Fruit fly (Drosophila melanogaster) whole organism, embryonic: ENCODE results near the gene Patr-1.

Experiments
- BtbVII ChIP-seq: fragments of 200-800 bp; sonication (Bioruptor generic); optimal IDR thresholded peaks from 3 replicates; lab custom pipeline; 2017; ENCODE audit warnings: missing biosample characterization, mild to moderate bottlenecking, missing genetic modification characterization
- CG10321 ChIP-seq: fragments of 200-800 bp; sonication (Bioruptor generic); IDR thresholded peaks from 2 replicates; pipeline ENCODE4 v1.3.6; 2022; ENCODE audit warnings: missing biosample characterization, missing genetic modification characterization
- CG10979 ChIP-seq: fragments of 200-800 bp; sonication (Bioruptor generic); optimal IDR thresholded peaks from 2 replicates; lab custom pipeline; 2018; ENCODE audit warnings: missing biosample characterization, mild to moderate bottlenecking, missing genetic modification characterization, moderate library complexity
- CG12071 ChIP-seq: fragments of 200-800 bp; sonication (Bioruptor generic); optimal IDR thresholded peaks from 3 replicates; lab custom pipeline; 2018; ENCODE audit warnings: missing biosample characterization, mild to moderate bottlenecking, missing genetic modification characterization
- CG12155 ChIP-seq: fragments of 200-800 bp; sonication (Bioruptor generic); optimal IDR thresholded peaks from 3 replicates; lab custom pipeline; 2016; ENCODE audit warnings: missing biosample characterization, missing genetic modification characterization
- CG1529 ChIP-seq: fragments of 200-800 bp; sonication (Bioruptor generic); optimal IDR thresholded peaks from 3 replicates; lab custom pipeline; 2018; ENCODE audit warnings: missing biosample characterization, missing genetic modification characterization
- CG15696 ChIP-seq: fragments of 200-800 bp; sonication (Bioruptor generic); optimal IDR thresholded peaks from 2 replicates; lab custom pipeline; 2019; ENCODE audit warnings: missing biosample characterization, mild to moderate bottlenecking, missing genetic modification characterization, moderate library complexity
- CG1602 ChIP-seq: fragments of 200-800 bp; sonication (Bioruptor generic); optimal IDR thresholded peaks from 3 replicates; lab custom pipeline; 2016; ENCODE audit warnings: missing biosample characterization, missing genetic modification characterization
- CG16813 ChIP-seq: fragments of 200-800 bp; sonication (Bioruptor generic); IDR thresholded peaks from 3 replicates; pipeline ENCODE4 v1.3.6; 2022; ENCODE audit warnings: missing biosample characterization, missing genetic modification characterization; ENCODE audit not compliant: partially characterized antibody
- CG17912 ChIP-seq: fragments of 200-800 bp; sonication (Bioruptor generic); optimal IDR thresholded peaks from 2 replicates; lab custom pipeline; 2018; ENCODE audit warnings: missing biosample characterization, mild to moderate bottlenecking, missing genetic modification characterization
- CG18599 ChIP-seq: fragments of 200-800 bp; sonication (Bioruptor generic); optimal IDR thresholded peaks from 3 replicates; lab custom pipeline; 2017; ENCODE audit warnings: missing biosample characterization, missing genetic modification characterization, mild to moderate bottlenecking, moderate library complexity, missing genetic modification reagents
- CG2678 ChIP-seq: fragments of 200-800 bp; sonication (Bioruptor generic); optimal IDR thresholded peaks from 3 replicates; lab custom pipeline; 2019; ENCODE audit warnings: missing biosample characterization, mild to moderate bottlenecking, missing genetic modification characterization, moderate library complexity
- CG33213 ChIP-seq: fragments of 200-800 bp; sonication (Bioruptor generic); optimal IDR thresholded peaks from 3 replicates; lab custom pipeline; 2016; ENCODE audit warnings: missing biosample characterization, missing genetic modification characterization
- CG3407 ChIP-seq: fragments of 200-800 bp; sonication (Bioruptor generic); optimal IDR thresholded peaks from 2 replicates; lab custom pipeline; 2018; ENCODE audit warnings: missing biosample characterization, mild to moderate bottlenecking, missing genetic modification characterization
- CG34224 ChIP-seq: fragments of 200-800 bp; sonication (Bioruptor generic); IDR thresholded peaks from 3 replicates; pipeline ENCODE4 v1.3.6; 2022; ENCODE audit warnings: missing biosample characterization, missing genetic modification characterization; ENCODE audit not compliant: partially characterized antibody
- CG6689 ChIP-seq: fragments of 200-800 bp; sonication (Bioruptor generic); IDR thresholded peaks from 2 replicates; pipeline ENCODE4 v1.3.6; 2022; ENCODE audit warnings: missing biosample characterization, missing genetic modification characterization
- CG7271 ChIP-seq: fragments of 200-800 bp; sonication (Bioruptor generic); optimal IDR thresholded peaks from 2 replicates; lab custom pipeline; 2018; ENCODE audit warnings: missing biosample characterization, mild to moderate bottlenecking, missing genetic modification characterization, moderate library complexity
- CG7556 ChIP-seq: fragments of 200-800 bp; sonication (Bioruptor generic); optimal IDR thresholded peaks from 2 replicates; lab custom pipeline; 2017; ENCODE audit warnings: missing biosample characterization, mild to moderate bottlenecking, missing genetic modification characterization
- CG8281 ChIP-seq: fragments of 200-800 bp; sonication (Bioruptor generic); optimal IDR thresholded peaks from 2 replicates; lab custom pipeline; 2018; ENCODE audit warnings: missing biosample characterization, mild to moderate bottlenecking, missing genetic modification characterization, moderate library complexity
- CG8388 ChIP-seq: fragments of 200-800 bp; sonication (Bioruptor generic); optimal IDR thresholded peaks from 2 replicates; lab custom pipeline; 2019; ENCODE audit warnings: missing biosample characterization, mild to moderate bottlenecking, missing genetic modification characterization, moderate library complexity
- CG9609 ChIP-seq: fragments of 200-800 bp; sonication (Bioruptor generic); optimal IDR thresholded peaks from 3 replicates; lab custom pipeline; 2016; ENCODE audit warnings: missing biosample characterization, missing genetic modification characterization
- CG9727 ChIP-seq: fragments of 200-800 bp; sonication (Bioruptor generic); optimal IDR thresholded peaks from 3 replicates; lab custom pipeline; 2017; ENCODE audit warnings: missing biosample characterization, mild to moderate bottlenecking, missing genetic modification characterization
- CG9932 ChIP-seq: fragments of 200-800 bp; sonication (Bioruptor generic); IDR thresholded peaks from 2 replicates; pipeline ENCODE4 v1.3.6; 2022; ENCODE audit warnings: missing biosample characterization, missing genetic modification characterization
- Dad ChIP-seq: fragments of 200-800 bp; sonication (Bioruptor generic); optimal IDR thresholded peaks from 3 replicates; lab custom pipeline; 2016; ENCODE audit warnings: missing biosample characterization, missing genetic modification characterization
- Dll ChIP-seq: fragments of 200-800 bp; sonication (Bioruptor generic); IDR thresholded peaks from 4 replicates; pipeline ENCODE4 v1.3.6; 2022; ENCODE audit warnings: missing biosample characterization, missing genetic modification characterization; ENCODE audit not compliant: partially characterized antibody
- Eip74EF ChIP-seq, 2 experiments: fragments of 200-800 bp in 1 of 2; fragments of >200 bp in 1 of 2; sonication (Bioruptor generic) in 1 of 2; optimal IDR thresholded peaks; 2 replicates each; lab custom pipeline; 2017 to 2019; ENCODE audit warnings: missing biosample characterization in 2 of 2, missing genetic modification characterization in 2 of 2, mild to moderate bottlenecking in 1 of 2, moderate library complexity in 1 of 2
- Hr3 ChIP-seq: fragments of 200-800 bp; sonication (Bioruptor generic); optimal IDR thresholded peaks from 3 replicates; lab custom pipeline; 2016; ENCODE audit warnings: missing biosample characterization, missing genetic modification characterization
- Hr78 ChIP-seq, 2 experiments: fragments of 200-800 bp in 1 of 2; fragments of >200 bp in 1 of 2; sonication (Bioruptor generic) in 1 of 2; optimal IDR thresholded peaks; 2 replicates each; lab custom pipeline; 2017 to 2019; ENCODE audit warnings: missing biosample characterization in 2 of 2, missing genetic modification characterization in 2 of 2, mild to moderate bottlenecking in 1 of 2, moderate library complexity in 1 of 2
- Jarid2 ChIP-seq: fragments of 200-800 bp; sonication (Bioruptor generic); optimal IDR thresholded peaks from 3 replicates; lab custom pipeline; 2017; ENCODE audit warnings: mild to moderate bottlenecking, missing biosample characterization, missing genetic modification reagents, missing genetic modification characterization
- Med ChIP-seq: fragments of 200-800 bp; sonication (Bioruptor generic); peaks from one replicate; lab custom pipeline; 2016; ENCODE audit warnings: missing biosample characterization, missing genetic modification characterization, mild to moderate bottlenecking, inconsistent platforms, moderate library complexity
- PHDP ChIP-seq: fragments of 200-800 bp; sonication (Bioruptor generic); optimal IDR thresholded peaks from 3 replicates; lab custom pipeline; 2018; ENCODE audit warnings: missing biosample characterization, mild to moderate bottlenecking, missing genetic modification characterization, moderate library complexity
- Sry-δ ChIP-seq: fragments of 200-800 bp; sonication (Bioruptor generic); optimal IDR thresholded peaks from 2 replicates; lab custom pipeline; 2016; ENCODE audit warnings: missing biosample characterization, missing genetic modification characterization
- Ssrp ChIP-seq: fragments of 200-800 bp; sonication (Bioruptor generic); optimal IDR thresholded peaks from 2 replicates; lab custom pipeline; 2018; ENCODE audit warnings: missing biosample characterization, mild to moderate bottlenecking, missing genetic modification characterization, moderate library complexity
- bcd ChIP-seq: fragments of 200-800 bp; sonication (Bioruptor generic); optimal IDR thresholded peaks from 2 replicates; lab custom pipeline; 2017; ENCODE audit warnings: missing biosample characterization, mild to moderate bottlenecking, missing genetic modification characterization
- chif ChIP-seq, 2 experiments: fragments of 200-800 bp; sonication (Bioruptor generic); optimal IDR thresholded peaks; 3 replicates each; lab custom pipeline; 2016; ENCODE audit warnings: missing biosample characterization in 2 of 2, missing genetic modification characterization in 2 of 2
- dimm ChIP-seq: fragments of 200-800 bp; sonication (Bioruptor generic); IDR thresholded peaks from 2 replicates; pipeline ENCODE4 v1.3.6; 2022; ENCODE audit warnings: missing biosample characterization, missing genetic modification characterization
- emc ChIP-seq: fragments of 200-800 bp; sonication (Bioruptor generic); optimal IDR thresholded peaks from 2 replicates; lab custom pipeline; 2016; ENCODE audit warnings: missing biosample characterization, missing genetic modification characterization
- ewg ChIP-seq: fragments of 200-800 bp; sonication (Bioruptor generic); optimal IDR thresholded peaks from 3 replicates; lab custom pipeline; 2017; ENCODE audit warnings: mild to moderate bottlenecking, missing biosample characterization, missing genetic modification reagents, missing genetic modification characterization
- ftz-f1 ChIP-seq: fragments of 200-800 bp; sonication (Bioruptor generic); optimal IDR thresholded peaks from 2 replicates; lab custom pipeline; 2016; ENCODE audit warnings: missing biosample characterization, missing genetic modification characterization
- lmd ChIP-seq: fragments of 200-800 bp; sonication (Bioruptor generic); IDR thresholded peaks from 2 replicates; pipeline ENCODE4 v1.3.6; 2022; ENCODE audit warnings: missing biosample characterization, missing genetic modification characterization
- pho ChIP-seq: fragments of 200-800 bp; sonication (Bioruptor generic); optimal IDR thresholded peaks from 2 replicates; lab custom pipeline; 2016; ENCODE audit warnings: missing biosample characterization, missing genetic modification characterization
- pita ChIP-seq: fragments of 200-800 bp; sonication (Bioruptor generic); optimal IDR thresholded peaks from 2 replicates; lab custom pipeline; 2017; ENCODE audit warnings: missing biosample characterization, mild to moderate bottlenecking, missing genetic modification characterization
- pum ChIP-seq: fragments of 200-800 bp; sonication (Bioruptor generic); optimal IDR thresholded peaks from 2 replicates; lab custom pipeline; 2016; ENCODE audit warnings: missing biosample characterization, missing genetic modification characterization
- row ChIP-seq: fragments of 200-800 bp; sonication (Bioruptor generic); IDR thresholded peaks from 3 replicates; pipeline ENCODE4 v1.3.6; 2022; ENCODE audit warnings: missing biosample characterization, missing genetic modification characterization
- sob ChIP-seq: fragments of 200-800 bp; sonication (Bioruptor generic); IDR thresholded peaks from 2 replicates; pipeline ENCODE4 v1.3.6; 2022; ENCODE audit warnings: missing biosample characterization, missing genetic modification characterization
- sug ChIP-seq: fragments of 200-800 bp; optimal IDR thresholded peaks from 2 replicates; lab custom pipeline; 2019; ENCODE audit warnings: missing biosample characterization, mild to moderate bottlenecking, missing genetic modification characterization, moderate library complexity
- trem ChIP-seq: fragments of 200-800 bp; optimal IDR thresholded peaks from 3 replicates; lab custom pipeline; 2019; ENCODE audit warnings: missing biosample characterization, mild to moderate bottlenecking, missing genetic modification characterization, moderate library complexity
- unpg ChIP-seq: fragments of 200-800 bp; sonication (Bioruptor generic); optimal IDR thresholded peaks from 3 replicates; lab custom pipeline; 2018; ENCODE audit warnings: missing biosample characterization, mild to moderate bottlenecking, missing genetic modification characterization, moderate library complexity
- vfl ChIP-seq: fragments of 200-800 bp; sonication (Bioruptor generic); optimal IDR thresholded peaks from 2 replicates; lab custom pipeline; 2016; ENCODE audit warnings: missing biosample characterization, missing genetic modification characterization
- zf30C ChIP-seq: fragments of 200-800 bp; sonication (Bioruptor generic); optimal IDR thresholded peaks from 3 replicates; lab custom pipeline; 2018; ENCODE audit warnings: missing biosample characterization, mild to moderate bottlenecking, missing genetic modification characterization

The Patr-1 gene

DNA sequence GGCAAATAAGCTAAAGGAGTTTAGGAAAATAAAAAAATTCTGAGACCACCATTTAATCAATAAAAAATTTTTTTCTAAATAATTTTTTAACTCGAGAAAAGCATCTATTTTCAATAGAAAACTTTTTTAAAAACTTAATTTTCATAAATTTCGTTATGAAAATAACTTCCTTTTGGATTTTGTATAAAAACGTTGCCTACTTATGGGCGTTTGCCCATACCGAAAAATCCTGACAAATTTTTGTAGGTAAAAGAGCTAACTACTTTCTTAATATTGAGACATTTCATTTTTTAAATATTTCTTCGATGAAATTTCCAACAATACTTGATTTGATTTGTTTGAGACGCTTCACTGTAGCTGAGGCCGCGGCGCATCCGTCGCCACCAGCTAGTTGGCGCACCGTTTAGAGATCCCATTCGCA lies 16.9 kb downstream of the Patr-1 start (continued):
- TF ChIP-seq Sry-δ (GFP tag; lab: Kevin White, UChicago) (no peak), dimm (GFP tag; lab: Robert Waterston, UW) (0 out of 2 replicates have a peak, but pooled peaks have one; percentile 20), ftz-f1 (GFP tag; lab: Kevin White, UChicago) (no peak), chif (GFP tag; optimal IDR thresholded peaks at IDR 0.05; lab: Kevin White, UChicago) (peak in 1 of 2 experiments; percentile 3), CG7271 (tag; lab: Kevin White, UChicago) (no peak), vfl (no peak), pho (GFP tag; lab: Kevin White, UChicago) (peak; percentile 24), CG17912 (GFP tag; lab: Kevin White, UChicago) (no peak), CG2678 (tag; lab: Kevin White, UChicago) (peak; percentile 72), emc (GFP tag; lab: Kevin White, UChicago) (no peak), unpg (peak; percentile 12), CG9609 (GFP tag; lab: Kevin White, UChicago) (peak; percentile 43), Dll (GFP tag; lab: Robert Waterston, UW) (no peak), CG8388 (GFP tag; lab: Kevin White, UChicago) (peak; percentile 44), Ssrp (peak; percentile 66), pita (GFP tag; lab: Kevin White, UChicago) (no peak), CG34224 (GFP tag; lab: Robert Waterston, UW) (no peak), CG10321 (no peak), Jarid2 (GFP tag; lab: Kevin White, UChicago) (peak; percentile 16), Dad (GFP tag; lab: Kevin White, UChicago) (peak; percentile 67), CG16813 (GFP tag; lab: Robert Waterston, UW) (no peak), CG3407 (GFP tag; lab: Kevin White, UChicago) (peak; percentile 37), lmd (GFP tag; lab: Robert Waterston, UW) (peak; percentile 43), row (GFP tag; lab: Robert Waterston, UW) (peak; percentile 61), CG6689 (GFP tag; lab: Robert Waterston, UW) (0 out of 2 replicates have a peak, but pooled peaks have one; percentile 44), Hr3 (GFP tag; lab: Kevin White, UChicago) (peak; percentile 41), CG18599 (peak; percentile 57), bcd (GFP tag; lab: Kevin White, UChicago) (peak; percentile 47), Eip74EF (GFP tag; optimal IDR thresholded peaks at IDR 0.05; lab: Kevin White, UChicago) (peak in 1 of 2 experiments; percentile 21), sob (GFP tag; lab: Robert Waterston, UW) (no peak), Med (peak; percentile 61), CG15696 (peak; percentile 51), CG7556 (GFP tag; lab: Kevin White, UChicago) (peak; percentile 79), zf30C (GFP tag; lab: Kevin White, UChicago) (no peak), CG12155 (GFP tag; lab: Kevin White, UChicago) (peak; percentile 31), pum (peak; percentile 33), sug (tag; lab: Kevin White, UChicago) (no peak), PHDP (tag; lab: Kevin White, UChicago) (peak; percentile 43), CG9932 (GFP tag; lab: Robert Waterston, UW) (no peak), CG10979 (peak; percentile 58), BtbVII (GFP tag; lab: Kevin White, UChicago) (peak; percentile 42), CG8281 (tag; lab: Kevin White, UChicago) (no peak), CG1602 (peak; percentile 13), CG33213 (GFP tag; lab: Kevin White, UChicago) (no peak), Hr78 (GFP tag; optimal IDR thresholded peaks at IDR 0.05; lab: Kevin White, UChicago) (peak in 1 of 2 experiments; percentile 5), CG9727 (GFP tag; lab: Kevin White, UChicago) (peak; percentile 51), ewg (peak; percentile 21), CG1529 (GFP tag; lab: Kevin White, UChicago) (peak; percentile 46), CG12071 (GFP tag; lab: Kevin White, UChicago) (no peak), trem (tag; lab: Kevin White, UChicago) (peak; percentile 18)
